Worm (Caenorhabditis elegans) whole organism, mixed stage, embryonic: Measurements from ENCODE around the gene ama-1.

Experiments
- M03D4.4 ChIP-seq: sonication (generic microtip); optimal IDR thresholded peaks from 2 replicates; lab custom pipeline; 2017; ENCODE audit warnings: mild to moderate bottlenecking, missing genetic modification characterization, missing compliant biosample characterization
- bed-3 ChIP-seq: fragments of 200-800 bp; sonication (Bioruptor generic); optimal IDR thresholded peaks from 3 replicates; lab custom pipeline; 2018; ENCODE audit warnings: mild to moderate bottlenecking, missing genetic modification characterization, moderate library complexity, missing compliant biosample characterization
- blmp-1 ChIP-seq: fragments of 150-350 bp; optimal IDR thresholded peaks from 2 replicates; lab custom pipeline; 2014; ENCODE audit warnings: missing biosample characterization, missing genetic modification characterization
- ceh-39 ChIP-seq: fragments of 150-350 bp; optimal IDR thresholded peaks from 2 replicates; lab custom pipeline; 2014; ENCODE audit warnings: missing biosample characterization, missing genetic modification characterization
- ceh-43 ChIP-seq: fragments of 200-800 bp; sonication (Bioruptor generic); optimal IDR thresholded peaks from 2 replicates; lab custom pipeline; 2018; ENCODE audit warnings: mild to moderate bottlenecking, missing genetic modification characterization, moderate library complexity, missing compliant biosample characterization
- ceh-83 ChIP-seq: fragments of 200-800 bp; sonication (Bioruptor generic); optimal IDR thresholded peaks from 2 replicates; lab custom pipeline; 2018; ENCODE audit warnings: mild to moderate bottlenecking, missing genetic modification characterization, missing compliant biosample characterization
- ces-1 ChIP-seq: fragments of 150-350 bp; optimal IDR thresholded peaks from 2 replicates; lab custom pipeline; 2014; ENCODE audit warnings: missing biosample characterization, missing genetic modification reagents, missing genetic modification characterization
- cnd-1 ChIP-seq: fragments of 200-800 bp; sonication (Bioruptor generic); optimal IDR thresholded peaks from 2 replicates; lab custom pipeline; 2018; ENCODE audit warnings: mild to moderate bottlenecking, missing genetic modification characterization, missing compliant biosample characterization
- drap-1 ChIP-seq: fragments of 200-800 bp; sonication (Bioruptor generic); optimal IDR thresholded peaks from 3 replicates; lab custom pipeline; 2018; ENCODE audit warnings: mild to moderate bottlenecking, missing genetic modification characterization, missing compliant biosample characterization
- elt-1 ChIP-seq: sonication (generic microtip); optimal IDR thresholded peaks from 2 replicates; lab custom pipeline; 2017; ENCODE audit warnings: missing genetic modification characterization, mild to moderate bottlenecking, missing compliant biosample characterization, antibody characterized with exemption, moderate library complexity, borderline replicate concordance; ENCODE audit not compliant: insufficient read depth
- flh-1 ChIP-seq: fragments of 200-800 bp; sonication (Bioruptor generic); optimal IDR thresholded peaks from 2 replicates; lab custom pipeline; 2018; ENCODE audit warnings: mild to moderate bottlenecking, missing genetic modification characterization, moderate library complexity, missing compliant biosample characterization
- ham-2 ChIP-seq: fragments of 200-800 bp; sonication (Bioruptor generic); optimal IDR thresholded peaks from 2 replicates; lab custom pipeline; 2018; ENCODE audit warnings: mild to moderate bottlenecking, missing genetic modification characterization, missing compliant biosample characterization
- hlh-1 ChIP-seq: fragments of 150-350 bp; optimal IDR thresholded peaks from 2 replicates; lab custom pipeline; 2014; ENCODE audit warnings: missing biosample characterization, missing genetic modification reagents, missing genetic modification characterization
- lin-32 ChIP-seq: fragments of 200-800 bp; sonication (Bioruptor generic); optimal IDR thresholded peaks from 2 replicates; lab custom pipeline; 2018; ENCODE audit warnings: mild to moderate bottlenecking, missing genetic modification characterization, missing compliant biosample characterization
- lsy-2 ChIP-seq: fragments of 150-350 bp; optimal IDR thresholded peaks from 2 replicates; lab custom pipeline; 2014; ENCODE audit warnings: missing biosample characterization, missing genetic modification characterization
- mab-5 ChIP-seq: fragments of 150-350 bp; optimal IDR thresholded peaks from 2 replicates; lab custom pipeline; 2014; ENCODE audit warnings: missing biosample characterization, missing genetic modification characterization
- mls-2 ChIP-seq: sonication (generic microtip); optimal IDR thresholded peaks from 2 replicates; lab custom pipeline; 2016; ENCODE audit warnings: mild to moderate bottlenecking, missing genetic modification characterization, moderate library complexity, missing compliant biosample characterization
- nhr-12 ChIP-seq: fragments of 150-350 bp; optimal IDR thresholded peaks from 2 replicates; lab custom pipeline; 2014; ENCODE audit warnings: missing biosample characterization, missing genetic modification characterization
- nhr-2 ChIP-seq: fragments of 150-350 bp; optimal IDR thresholded peaks from 2 replicates; lab custom pipeline; 2014; ENCODE audit warnings: missing biosample characterization, missing genetic modification characterization
- nhr-237 ChIP-seq: fragments of 150-350 bp; optimal IDR thresholded peaks from 2 replicates; lab custom pipeline; 2014; ENCODE audit warnings: missing biosample characterization, missing genetic modification characterization
- nhr-28 ChIP-seq: fragments of 150-350 bp; optimal IDR thresholded peaks from 2 replicates; lab custom pipeline; 2014; ENCODE audit warnings: missing biosample characterization, missing genetic modification characterization
- nhr-76 ChIP-seq: sonication (generic microtip); optimal IDR thresholded peaks from 2 replicates; lab custom pipeline; 2017; ENCODE audit warnings: missing biosample characterization, missing genetic modification characterization
- pha-4 ChIP-seq: fragments of 150-350 bp; optimal IDR thresholded peaks from 2 replicates; lab custom pipeline; 2018; ENCODE audit warnings: missing biosample characterization, missing genetic modification reagents, missing genetic modification characterization
- sem-2 ChIP-seq: fragments of 200-800 bp; sonication (Bioruptor generic); optimal IDR thresholded peaks from 2 replicates; lab custom pipeline; 2018; ENCODE audit warnings: mild to moderate bottlenecking, missing genetic modification characterization, missing compliant biosample characterization
- snpc-4 ChIP-seq: fragments of 150-350 bp; optimal IDR thresholded peaks from 2 replicates; lab custom pipeline; 2014; ENCODE audit warnings: missing biosample characterization, missing genetic modification characterization
- sptf-1 ChIP-seq: sonication (generic microtip); optimal IDR thresholded peaks from 2 replicates; lab custom pipeline; 2017; ENCODE audit warnings: mild to moderate bottlenecking, missing genetic modification characterization, moderate library complexity, missing compliant biosample characterization
- unc-120 ChIP-seq: sonication (generic microtip); optimal IDR thresholded peaks from 2 replicates; lab custom pipeline; 2017; ENCODE audit warnings: missing genetic modification characterization, missing compliant biosample characterization; ENCODE audit not compliant: poor library complexity, severe bottlenecking
- unc-39 ChIP-seq: fragments of 150-350 bp; optimal IDR thresholded peaks from 2 replicates; lab custom pipeline; 2014; ENCODE audit warnings: missing biosample characterization, missing genetic modification characterization
- unc-62 ChIP-seq: fragments of 150-350 bp; optimal IDR thresholded peaks from 2 replicates; lab custom pipeline; 2014; ENCODE audit warnings: missing biosample characterization, missing genetic modification reagents, missing genetic modification characterization
- zip-8 ChIP-seq: fragments of 150-350 bp; optimal IDR thresholded peaks from 2 replicates; lab custom pipeline; 2014; ENCODE audit warnings: missing biosample characterization, missing genetic modification characterization
- ztf-11 ChIP-seq: fragments of 150-350 bp; optimal IDR thresholded peaks from 2 replicates; lab custom pipeline; 2014; ENCODE audit warnings: missing biosample characterization, missing genetic modification characterization

ama-1 gene

DNA sequence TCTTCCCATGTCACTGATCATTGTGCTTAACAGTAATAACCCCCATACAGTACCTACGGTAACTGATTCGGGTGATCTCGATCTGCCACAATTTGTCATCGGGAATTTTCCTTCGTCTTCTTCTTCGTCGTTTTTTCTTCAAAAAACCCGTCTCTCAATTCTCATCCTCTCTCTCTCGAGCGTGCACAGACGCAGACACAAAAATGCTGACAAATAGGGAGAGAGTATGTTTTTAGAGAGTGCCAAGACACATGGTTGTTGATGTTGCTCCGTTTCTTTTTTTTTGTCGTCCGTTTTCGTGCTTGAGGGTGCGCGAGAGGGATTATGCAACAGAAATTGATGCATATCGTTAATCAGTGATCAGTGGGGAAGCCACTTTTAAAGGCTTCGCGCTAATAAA, 32.5 kb upstream of the ama-1 start:
- TF ChIP-seq lin-32 (no peak), drap-1 (GFP tag; lab: Kevin White, UChicago) (no peak), sem-2 (GFP tag; lab: Kevin White, UChicago) (no peak), pha-4 (tag; lab: Kevin White, UChicago) (peak; percentile 21), ceh-43 (GFP tag; lab: Kevin White, UChicago) (no peak), zip-8 (no peak), ceh-83 (GFP tag; lab: Kevin White, UChicago) (no peak), nhr-12 (no peak), nhr-237 (tag; lab: Kevin White, UChicago) (peak; percentile 68), nhr-28 (tag; lab: Kevin White, UChicago) (no peak), mab-5 (tag; lab: Kevin White, UChicago) (no peak), unc-62 (peak; percentile 70), cnd-1 (tag; lab: Kevin White, UChicago) (no peak), ceh-39 (tag; lab: Kevin White, UChicago) (no peak), sptf-1 (tag; lab: Kevin White, UChicago) (no peak), mls-2 (tag; lab: Kevin White, UChicago) (no peak)

DNA sequence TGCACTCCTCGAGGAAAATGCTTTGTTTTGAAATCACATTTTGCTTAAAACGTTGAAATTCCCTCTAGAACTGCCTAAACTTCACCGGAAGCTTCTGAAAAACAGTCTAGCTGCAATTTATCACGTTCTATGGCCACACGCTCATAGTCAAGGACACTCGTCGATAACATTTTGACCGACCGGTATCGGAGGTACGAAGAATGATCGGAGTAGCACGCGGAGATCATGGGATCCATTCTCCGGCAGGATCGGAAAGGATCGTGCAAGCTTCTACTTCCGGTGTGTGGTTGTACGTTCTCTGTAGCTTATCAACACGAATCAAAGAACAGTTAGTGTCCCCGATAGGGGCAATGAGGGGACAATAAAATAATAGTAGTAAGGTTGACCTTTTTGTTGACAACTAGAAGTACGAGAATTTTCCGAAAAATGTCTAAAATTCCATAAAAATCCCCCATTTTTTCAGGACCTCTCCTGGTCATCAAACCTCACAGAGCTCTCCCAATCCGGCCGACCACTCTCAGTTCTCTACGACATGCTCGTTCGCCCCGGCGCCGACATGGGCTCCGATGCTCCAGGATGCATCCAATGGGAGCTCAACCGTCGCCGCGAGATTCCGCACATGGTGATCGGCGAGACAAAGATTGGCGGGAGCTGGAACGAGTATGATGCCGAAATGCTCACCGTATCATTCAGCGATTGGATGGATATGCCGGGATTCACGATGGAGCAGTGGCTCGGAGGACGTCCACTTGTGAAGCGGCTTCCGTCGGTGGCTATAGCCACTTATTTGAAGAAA, 31.6 kb upstream of the ama-1 start:
- TF ChIP-seq pha-4 (tag; lab: Kevin White, UChicago) (no peak), nhr-28 (tag; lab: Kevin White, UChicago) (no peak)

DNA sequence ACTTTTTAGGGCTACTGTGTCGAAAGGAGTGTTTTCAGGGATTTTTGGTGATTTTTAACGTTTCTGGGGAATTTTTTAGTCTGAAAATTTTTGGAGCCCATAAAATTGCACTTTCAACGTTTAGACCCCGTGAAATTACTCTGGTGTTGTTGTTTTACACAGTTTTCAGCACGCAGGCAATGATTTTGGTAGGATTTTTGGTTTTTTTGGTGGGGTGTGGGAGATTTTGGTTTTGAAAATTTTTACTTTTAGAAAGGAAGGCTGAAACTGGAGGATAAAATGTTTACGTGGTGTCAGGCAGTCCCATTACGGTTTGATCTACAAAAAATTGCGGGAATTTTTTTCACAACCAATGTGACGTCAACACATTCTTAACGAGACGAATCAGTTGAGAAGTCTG, 29.6 kb upstream of the ama-1 start:
- TF ChIP-seq mls-2 (tag; lab: Kevin White, UChicago) (no peak), nhr-76 (tag; lab: Kevin White, UChicago) (no peak), ceh-39 (tag; lab: Kevin White, UChicago) (no peak), blmp-1 (no peak), lsy-2 (no peak), unc-39 (no peak), cnd-1 (tag; lab: Kevin White, UChicago) (no peak), drap-1 (GFP tag; lab: Kevin White, UChicago) (no peak), bed-3 (GFP tag; lab: Kevin White, UChicago) (no peak), ztf-11 (no peak), M03D4.4 (tag; lab: Kevin White, UChicago) (no peak), ham-2 (no peak), snpc-4 (tag; lab: Kevin White, UChicago) (no peak), elt-1 (tag; lab: Kevin White, UChicago) (no peak), flh-1 (GFP tag; lab: Kevin White, UChicago) (no peak), unc-120 (no peak)

DNA sequence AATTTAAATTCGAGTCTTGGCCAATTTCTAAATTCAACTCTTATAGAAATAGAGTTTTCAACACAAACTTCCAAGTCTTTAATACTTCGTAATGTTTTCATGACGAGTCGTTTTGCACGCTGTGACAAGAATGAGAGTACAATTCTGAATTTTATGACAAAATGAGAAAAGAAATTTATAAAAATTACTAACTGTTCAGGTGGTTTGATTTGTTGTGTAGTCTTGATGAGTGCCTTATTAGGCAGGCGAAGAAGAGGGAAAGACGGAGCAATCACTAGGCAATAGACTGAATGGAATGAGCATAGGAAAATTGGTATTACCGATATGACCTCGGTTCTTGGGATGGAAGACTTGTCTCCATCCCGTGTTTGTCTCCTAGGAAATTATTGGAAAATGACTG, 27.9 kb upstream of the ama-1 start, which contains the start of gene F30B5.11:
F30B5.11 (minus strand) TSS at position 101 of the 400 bp plus-strand sequence.
- TF ChIP-seq hlh-1 (tag; lab: Kevin White, UChicago) = no peak
- no peak for TF ChIP-seq lsy-2
- TF ChIP-seq sem-2 (GFP tag; lab: Kevin White, UChicago) = no peak
- TF ChIP-seq ceh-43 (GFP tag; lab: Kevin White, UChicago) = no peak
- no peak for TF ChIP-seq unc-120
- TF ChIP-seq unc-62 = no peak
- no peak for TF ChIP-seq unc-39
- TF ChIP-seq bed-3 (GFP tag; lab: Kevin White, UChicago) = no peak
- no peak for TF ChIP-seq nhr-76 (tag; lab: Kevin White, UChicago)
- no peak for TF ChIP-seq mab-5 (tag; lab: Kevin White, UChicago)
- no peak for TF ChIP-seq elt-1 (tag; lab: Kevin White, UChicago)
- TF ChIP-seq pha-4 (tag; lab: Kevin White, UChicago) = no peak
- no peak for TF ChIP-seq ces-1 (GFP tag; lab: Kevin White, UChicago)
- TF ChIP-seq nhr-2 (tag; lab: Kevin White, UChicago) = no peak
- TF ChIP-seq ztf-11 = no peak
- no peak for TF ChIP-seq M03D4.4 (tag; lab: Kevin White, UChicago)
- TF ChIP-seq snpc-4 (tag; lab: Kevin White, UChicago) = no peak
- no peak for TF ChIP-seq ceh-83 (GFP tag; lab: Kevin White, UChicago)
- TF ChIP-seq sptf-1 (tag; lab: Kevin White, UChicago) = no peak
